Worm (Caenorhabditis elegans): Measurements from ENCODE around the gene F14D7.3.

DNA sequence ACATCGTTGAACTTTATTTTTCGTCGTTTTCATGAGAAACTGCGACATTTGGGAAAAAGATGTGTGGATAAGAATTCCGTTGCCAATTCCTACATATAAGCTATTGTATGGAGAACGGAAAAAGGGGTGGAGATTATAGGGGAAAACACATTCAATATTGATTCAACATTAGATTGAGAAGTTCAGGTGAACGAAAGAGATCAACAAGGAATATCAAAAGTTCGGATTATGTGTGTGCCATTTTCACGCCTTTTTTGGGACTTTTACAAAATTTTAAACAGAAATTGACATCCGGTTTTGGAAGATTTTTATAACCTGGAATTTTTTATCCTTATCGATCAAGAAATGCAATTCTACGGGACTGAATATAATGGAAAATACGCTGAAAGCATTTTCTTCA is 31.2 kb downstream of the F14D7.3 start, which contains the start of gene F47B8.5:
- TF ChIP-seq ztf-11 (tag; optimal IDR thresholded peaks at IDR 0.05) (no peak), unc-98 (GFP tag; IDR thresholded peaks at IDR 0.05) (no peak), unc-62 (GFP tag; optimal IDR thresholded peaks at IDR 0.05) (no peak), fkh-10 (GFP tag; optimal IDR thresholded peaks at IDR 0.05) (no peak), mep-1 (tag; optimal IDR thresholded peaks at IDR 0.05) (no peak), pax-3 (tag; optimal IDR thresholded peaks at IDR 0.05) (no peak), hlh-17 (GFP tag; optimal IDR thresholded peaks at IDR 0.05; ENCODE audit: borderline replicate concordance) (no peak), elt-2 (tag; optimal IDR thresholded peaks at IDR 0.05) (no peak), efl-3 (GFP tag; optimal IDR thresholded peaks at IDR 0.05) (no peak), ama-1 (optimal IDR thresholded peaks at IDR 0.05) (no peak), lin-35 (GFP tag; optimal IDR thresholded peaks at IDR 0.05) (no peak), mdl-1 (tag; optimal IDR thresholded peaks at IDR 0.05) (no peak), zip-4 (GFP tag; optimal IDR thresholded peaks at IDR 0.05) (no peak), lir-3 (tag; optimal IDR thresholded peaks at IDR 0.05; ENCODE audit: poor library complexity) (no peak)

All from whole organism, L1 larva.